Worm (Caenorhabditis elegans): Measurements from ENCODE around the gene xbx-1.

DNA sequence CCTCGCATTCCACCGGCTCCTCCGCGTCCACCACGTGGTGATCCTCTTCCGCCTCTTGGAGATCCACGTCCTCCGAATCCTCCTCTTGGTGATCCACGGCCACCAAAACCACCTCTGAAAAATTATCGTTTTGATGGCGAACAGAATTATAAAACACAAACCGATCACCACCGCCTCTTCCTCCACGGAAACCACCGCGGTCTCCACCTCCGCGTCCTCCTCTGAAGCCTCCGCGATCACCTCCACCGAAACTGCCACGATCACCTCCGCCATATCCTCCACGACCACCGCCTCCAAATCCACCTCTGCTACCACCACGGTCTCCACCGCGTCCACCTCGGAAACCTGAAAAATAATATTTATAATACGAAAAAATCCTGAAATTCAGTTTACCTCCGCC is 21.5 kb downstream of the xbx-1 start:
- no peak for TF ChIP-seq aly-1 (tag; optimal IDR thresholded peaks at IDR 0.05)
- no peak for TF ChIP-seq tbx-37 (GFP tag; conservative IDR thresholded peaks at IDR 0.05)
- no peak for TF ChIP-seq ets-7 (tag; optimal IDR thresholded peaks at IDR 0.05)
- TF ChIP-seq hmbx-1 (tag; optimal IDR thresholded peaks at IDR 0.05) = no peak
- no peak for TF ChIP-seq ama-1 (optimal IDR thresholded peaks at IDR 0.05)
